Fruit fly (Drosophila melanogaster): ENCODE measurements around the gene CG13315.

CG13315 gene

dm6 chr3L:9095704-9096103 is 973 bp upstream of the CG13315 start:
- TF ChIP-seq CG10348 (GFP tag; IDR thresholded peaks at IDR 0.05) (no peak), CG34367 (tag; optimal IDR thresholded peaks at IDR 0.05) (no peak), Pif1B (GFP tag; optimal IDR thresholded peaks at IDR 0.05) (no peak), CG8159 (tag; optimal IDR thresholded peaks at IDR 0.05) (no peak), CG12605 (GFP tag; IDR thresholded peaks at IDR 0.05) (no peak), CG8301 (tag; optimal IDR thresholded peaks at IDR 0.05) (no peak)

dm6 chr3L:9113582-9114282 is 17.1 kb downstream of the CG13315 start:
- TF ChIP-seq CG13204 (GFP tag; optimal IDR thresholded peaks at IDR 0.05) (no peak), Pif1A (GFP tag; optimal IDR thresholded peaks at IDR 0.05) (peak; percentile 23), CG15710 (tag; optimal IDR thresholded peaks at IDR 0.05) (no peak), D1 (tag; optimal IDR thresholded peaks at IDR 0.05) (no peak)

- TF ChIP-seq CG4496 (GFP tag; IDR thresholded peaks at IDR 0.05) (no peak), Pif1B (GFP tag; optimal IDR thresholded peaks at IDR 0.05) (no peak), CG17806 (tag; optimal IDR thresholded peaks at IDR 0.05) (no peak), EcR (GFP tag; optimal IDR thresholded peaks at IDR 0.05) (no peak), fd96Ca (GFP tag; IDR thresholded peaks at IDR 0.05) (no peak), Pif1A (GFP tag; optimal IDR thresholded peaks at IDR 0.05) (no peak), Snoo (tag; optimal IDR thresholded peaks at IDR 0.05) (no peak), gl (tag; optimal IDR thresholded peaks at IDR 0.05) (no peak), CG8159 (tag; optimal IDR thresholded peaks at IDR 0.05) (no peak), CG15710 (tag; optimal IDR thresholded peaks at IDR 0.05) (no peak), CG32121 (GFP tag; IDR thresholded peaks at IDR 0.05) (no peak)
Measured at dm6 chr3L:9114404-9114803, 17.7 kb downstream of the CG13315 start.

- TF ChIP-seq CG12605 (GFP tag; IDR thresholded peaks at IDR 0.05) (no peak), Pif1A (GFP tag; optimal IDR thresholded peaks at IDR 0.05) (no peak), CG9948 (tag; optimal IDR thresholded peaks at IDR 0.05) (no peak), CG10348 (GFP tag; IDR thresholded peaks at IDR 0.05) (no peak), CG14655 (GFP tag; optimal IDR thresholded peaks at IDR 0.05) (no peak), Snoo (tag; optimal IDR thresholded peaks at IDR 0.05) (no peak)
Measured at dm6 chr3L:9115654-9116053, 19.0 kb downstream of the CG13315 start.

dm6 chr3L:9119564-9119963 is 22.9 kb downstream of the CG13315 start:
- no peak for TF ChIP-seq CG14655 (GFP tag; optimal IDR thresholded peaks at IDR 0.05)
- no peak for TF ChIP-seq CG34367 (tag; optimal IDR thresholded peaks at IDR 0.05)
- TF ChIP-seq EcR (GFP tag; optimal IDR thresholded peaks at IDR 0.05): no peak
- no peak for TF ChIP-seq Snoo (tag; optimal IDR thresholded peaks at IDR 0.05)
- TF ChIP-seq gl (tag; optimal IDR thresholded peaks at IDR 0.05): no peak
- no peak for TF ChIP-seq CG13204 (GFP tag; optimal IDR thresholded peaks at IDR 0.05)
- TF ChIP-seq CG9948 (tag; optimal IDR thresholded peaks at IDR 0.05): no peak
- peak; percentile 11; the same call in 1 of the 2 replicates for TF ChIP-seq Ets98B (GFP tag; IDR thresholded peaks at IDR 0.05)
- no peak for TF ChIP-seq CG15710 (tag; optimal IDR thresholded peaks at IDR 0.05)
- TF ChIP-seq fd96Ca (GFP tag; IDR thresholded peaks at IDR 0.05): 0 out of 3 replicates have a peak, but pooled peaks have one; percentile 6
- TF ChIP-seq CG8301 (tag; optimal IDR thresholded peaks at IDR 0.05): no peak
- TF ChIP-seq CG32121 (GFP tag; IDR thresholded peaks at IDR 0.05): peak; percentile 51; the same call in 1 of the 2 replicates
- no peak for TF ChIP-seq CG8159 (tag; optimal IDR thresholded peaks at IDR 0.05)

dm6 chr3L:9121289-9121688 is 24.6 kb downstream of the CG13315 start:
- no peak for TF ChIP-seq rn (GFP tag; IDR thresholded peaks at IDR 0.05)
- TF ChIP-seq CG9948 (tag; optimal IDR thresholded peaks at IDR 0.05): no peak
- no peak for TF ChIP-seq CG4496 (GFP tag; IDR thresholded peaks at IDR 0.05)
- no peak for TF ChIP-seq CG17806 (tag; optimal IDR thresholded peaks at IDR 0.05)
- TF ChIP-seq Pif1B (GFP tag; optimal IDR thresholded peaks at IDR 0.05): no peak
- no peak for TF ChIP-seq CG34367 (tag; optimal IDR thresholded peaks at IDR 0.05)
- TF ChIP-seq EcR (GFP tag; optimal IDR thresholded peaks at IDR 0.05): no peak
- no peak for TF ChIP-seq Pif1A (GFP tag; optimal IDR thresholded peaks at IDR 0.05)
- TF ChIP-seq D1 (tag; optimal IDR thresholded peaks at IDR 0.05): no peak
- no peak for TF ChIP-seq CG12605 (GFP tag; IDR thresholded peaks at IDR 0.05)
- TF ChIP-seq Ets98B (GFP tag; IDR thresholded peaks at IDR 0.05): no peak
- no peak for TF ChIP-seq gl (tag; optimal IDR thresholded peaks at IDR 0.05)

dm6 chr3L:9124923-9125260 is 28.2 kb downstream of the CG13315 start:
- TF ChIP-seq Ets98B (GFP tag; IDR thresholded peaks at IDR 0.05) (peak; percentile 25; the same call in 1 of the 2 replicates), Pif1A (GFP tag; optimal IDR thresholded peaks at IDR 0.05) (no peak)

Measured in whole organism, pupa.